Worm (Caenorhabditis elegans) whole organism, early embryonic: ENCODE results near the gene C17B7.8.

Source experiments
- F13C5.2 ChIP-seq: sonication (generic microtip); optimal IDR thresholded peaks from 2 replicates; lab custom pipeline; 2017; ENCODE audit warnings: mild to moderate bottlenecking, missing genetic modification characterization, inconsistent platforms, missing compliant biosample characterization
- aly-1 ChIP-seq: sonication (generic microtip); optimal IDR thresholded peaks from 2 replicates; lab custom pipeline; 2016; ENCODE audit warnings: missing genetic modification characterization, missing compliant biosample characterization
- ama-1 ChIP-seq: fragments of 150-350 bp; optimal IDR thresholded peaks from 2 replicates; lab custom pipeline; 2014
- ceh-36 ChIP-seq: sonication (generic microtip); optimal IDR thresholded peaks from 2 replicates; lab custom pipeline; 2016; ENCODE audit warnings: missing genetic modification characterization, inconsistent platforms, missing compliant biosample characterization
- flt-1 ChIP-seq: fragments of 200-800 bp; sonication (Bioruptor generic); IDR thresholded peaks from 2 replicates; pipeline ENCODE4 v1.3.6; 2022; ENCODE audit warnings: missing genetic modification characterization, missing compliant biosample characterization
- hmbx-1 ChIP-seq: sonication (generic microtip); optimal IDR thresholded peaks from 2 replicates; lab custom pipeline; 2016; ENCODE audit warnings: mild to moderate bottlenecking, missing genetic modification characterization, missing compliant biosample characterization
- hmg-4 ChIP-seq: fragments of 200-800 bp; sonication (Bioruptor generic); optimal IDR thresholded peaks from 2 replicates; lab custom pipeline; 2018; ENCODE audit warnings: mild to moderate bottlenecking, missing genetic modification characterization, missing compliant biosample characterization
- hnd-1 ChIP-seq: sonication (generic microtip); optimal IDR thresholded peaks from 2 replicates; lab custom pipeline; 2016; ENCODE audit warnings: missing genetic modification characterization, missing compliant biosample characterization
- scrt-1 ChIP-seq: fragments of 200-800 bp; sonication (Bioruptor generic); IDR thresholded peaks from 2 replicates; pipeline ENCODE4 v1.3.6; 2022; ENCODE audit warnings: missing genetic modification characterization, missing compliant biosample characterization
- tbx-11 ChIP-seq: fragments of 200-800 bp; sonication (Bioruptor generic); IDR thresholded peaks from 2 replicates; pipeline ENCODE4 v1.3.6; 2022; ENCODE audit warnings: missing genetic modification characterization, missing compliant biosample characterization
- tbx-37 ChIP-seq: fragments of 200-800 bp; sonication (Bioruptor generic); conservative IDR thresholded peaks from 2 replicates; pipeline ENCODE4 v1.3.6; 2022; ENCODE audit warnings: missing genetic modification reagents, missing genetic modification characterization, missing compliant biosample characterization

- TF ChIP-seq ama-1 (lab: Kevin White, UChicago) (no peak), flt-1 (GFP tag; lab: Robert Waterston, UW) (no peak), tbx-37 (GFP tag; lab: Robert Waterston, UW) (no peak), tbx-11 (GFP tag; lab: Robert Waterston, UW) (no peak), hnd-1 (tag; lab: Kevin White, UChicago) (no peak), ceh-36 (tag; lab: Kevin White, UChicago) (no peak), scrt-1 (GFP tag; lab: Robert Waterston, UW) (no peak), hmbx-1 (no peak), hmg-4 (GFP tag; lab: Kevin White, UChicago) (no peak), aly-1 (tag; lab: Kevin White, UChicago) (no peak), F13C5.2 (tag; lab: Kevin White, UChicago) (no peak)
These were observed 42.6 kb downstream of the C17B7.8 start, which contains the start of gene T28A11.25 for ce11 chrV:3281523-3281922.
